Worm (Caenorhabditis elegans) whole organism, young adult: Measurements from ENCODE around the gene C45H4.21.

Source experiments
- F57C9.4 ChIP-seq: sonication (generic microtip); optimal IDR thresholded peaks from 2 replicates; lab custom pipeline; 2017; ENCODE audit warnings: mild to moderate bottlenecking, missing genetic modification characterization, missing compliant biosample characterization
- Y53G8AR.9 ChIP-seq: fragments of 200-800 bp; sonication (Bioruptor generic); conservative IDR thresholded peaks from 2 replicates; pipeline ENCODE4 v1.3.6; 2022; ENCODE audit warnings: missing genetic modification reagents, missing genetic modification characterization, missing compliant biosample characterization
- ama-1 ChIP-seq, 3 experiments: fragments of 150-350 bp in 1 of 3; sonication (generic microtip) in 2 of 3; optimal IDR thresholded peaks; 2 replicates each; lab custom pipeline; 2014 to 2018; ENCODE audit warnings: missing biosample characterization in 2 of 3, missing genetic modification characterization in 2 of 3, missing genetic modification reagents in 2 of 3
- dpl-1 ChIP-seq: fragments of 150-350 bp; optimal IDR thresholded peaks from 2 replicates; lab custom pipeline; 2014; ENCODE audit warnings: missing biosample characterization, missing genetic modification reagents, missing genetic modification characterization
- him-1 ChIP-seq: sonication (generic microtip); optimal IDR thresholded peaks from 2 replicates; lab custom pipeline; 2016; ENCODE audit warnings: missing genotype, missing genetic modification reagents, missing genetic modification characterization, missing compliant biosample characterization
- hmg-20 ChIP-seq: fragments of 200-800 bp; sonication (Bioruptor generic); IDR thresholded peaks from 2 replicates; pipeline ENCODE4 v1.3.6; 2022; ENCODE audit warnings: missing genetic modification reagents, missing genetic modification characterization, missing compliant biosample characterization
- nfyb-1 ChIP-seq: fragments of 200-800 bp; sonication (Bioruptor generic); IDR thresholded peaks from 2 replicates; pipeline ENCODE4 v1.3.6; 2022; ENCODE audit warnings: missing genetic modification reagents, missing genetic modification characterization, missing compliant biosample characterization
- snpc-1.3 ChIP-seq: sonication (generic microtip); optimal IDR thresholded peaks from 2 replicates; lab custom pipeline; 2017; ENCODE audit warnings: missing genetic modification characterization, mild to moderate bottlenecking, missing compliant biosample characterization, antibody characterized with exemption, moderate library complexity, missing genotype, missing genetic modification reagents; ENCODE audit not compliant: insufficient read depth
- snpc-3.4 ChIP-seq: sonication (generic microtip); optimal IDR thresholded peaks from 2 replicates; lab custom pipeline; 2017; ENCODE audit warnings: missing genetic modification characterization, mild to moderate bottlenecking, missing compliant biosample characterization, antibody characterized with exemption, moderate library complexity, missing genotype, missing genetic modification reagents
- snpc-4 ChIP-seq, 5 experiments: fragments of 150-350 bp in 1 of 5; sonication (generic microtip) in 4 of 5; optimal IDR thresholded peaks; 2 replicates each; lab custom pipeline; 2014 to 2018; ENCODE audit warnings: missing genetic modification characterization in 5 of 5, missing biosample characterization in 3 of 5, antibody characterized with exemption in 2 of 5, mild to moderate bottlenecking in 2 of 5, missing compliant biosample characterization in 2 of 5, missing genotype in 2 of 5, moderate library complexity in 2 of 5, missing genetic modification reagents in 1 of 5
- tbx-9 ChIP-seq: sonication (generic microtip); optimal IDR thresholded peaks from 2 replicates; lab custom pipeline; 2016; ENCODE audit warnings: borderline replicate concordance, missing genetic modification characterization, inconsistent platforms, missing compliant biosample characterization
- unc-130 ChIP-seq: sonication (generic microtip); optimal IDR thresholded peaks from 2 replicates; lab custom pipeline; 2016; ENCODE audit warnings: missing genetic modification reagents, missing genetic modification characterization, missing compliant biosample characterization

ce11 chrV:2177307-2177764 lies 28.0 kb upstream of the C45H4.21 start, which contains the start of gene srbc-17:
- no peak for TF ChIP-seq unc-130
- TF ChIP-seq Y53G8AR.9 (GFP tag; lab: Robert Waterston, UW): no peak
- TF ChIP-seq snpc-1.3 (tag; lab: Kevin White, UChicago): no peak
- TF ChIP-seq him-1 (tag; lab: Kevin White, UChicago): no peak
- no peak for TF ChIP-seq ama-1 (optimal IDR thresholded peaks at IDR 0.05; lab: Kevin White, UChicago)
- TF ChIP-seq ama-1 (GFP tag; optimal IDR thresholded peaks at IDR 0.05; lab: Kevin White, UChicago): no peak
- no peak for TF ChIP-seq snpc-4 (GFP tag; optimal IDR thresholded peaks at IDR 0.05; lab: Kevin White, UChicago)
- no peak for TF ChIP-seq snpc-4 (tag; optimal IDR thresholded peaks at IDR 0.05; lab: Kevin White, UChicago)
- no peak for TF ChIP-seq snpc-3.4 (tag; lab: Kevin White, UChicago)
- no peak for TF ChIP-seq F57C9.4 (tag; lab: Kevin White, UChicago)
- TF ChIP-seq tbx-9: no peak
- TF ChIP-seq hmg-20 (GFP tag; lab: Robert Waterston, UW): no peak
- no peak for TF ChIP-seq nfyb-1 (GFP tag; lab: Robert Waterston, UW)
- no peak for TF ChIP-seq dpl-1 (GFP tag; lab: Kevin White, UChicago)
